Fruit fly (Drosophila melanogaster): ENCODE results near the gene Papss.

Papss gene

DNA sequence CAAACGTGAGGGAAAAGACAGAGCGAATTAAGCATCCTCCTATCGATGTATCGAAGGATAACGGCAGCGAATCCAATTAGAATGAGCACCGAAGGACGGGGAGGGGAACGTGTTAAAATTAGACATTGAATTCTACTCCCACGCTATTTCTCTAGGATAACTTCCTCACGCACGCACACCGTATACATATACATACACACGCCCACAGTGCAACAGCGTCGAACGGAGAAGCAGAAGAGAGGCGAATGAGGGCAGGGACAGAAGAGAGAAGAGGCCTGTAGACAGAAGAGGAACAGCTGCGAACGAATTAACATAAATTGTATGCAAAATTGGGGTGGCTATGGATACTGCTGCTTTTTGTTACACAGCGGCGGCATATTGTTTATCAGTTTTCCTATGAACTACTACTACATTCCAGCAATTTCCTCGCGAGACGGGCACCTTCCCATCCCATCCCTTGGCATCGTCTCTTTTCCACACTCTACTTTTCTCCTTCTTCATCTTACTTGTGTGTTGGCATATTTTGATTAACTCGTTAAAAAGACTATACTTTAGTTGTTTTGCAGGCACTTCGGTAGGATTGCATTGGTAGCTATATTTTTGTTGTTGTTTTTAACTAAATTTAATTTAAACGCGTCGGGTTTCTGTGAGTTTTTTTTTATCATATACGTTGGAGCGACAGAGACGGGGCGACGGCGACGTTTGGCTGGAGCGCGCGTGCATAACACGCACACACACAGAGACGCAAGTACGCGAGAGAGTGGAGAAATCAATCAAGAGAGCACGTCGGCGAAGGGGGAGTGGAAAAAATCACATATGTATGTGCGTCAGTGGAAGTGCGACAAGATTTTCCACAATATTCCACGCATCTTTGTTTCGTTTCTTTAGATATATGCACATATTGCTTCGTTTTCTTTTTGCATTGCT is 63.4 kb downstream of the Papss start:
- TF ChIP-seq CG32006 (GFP tag; optimal IDR thresholded peaks at IDR 0.05) (no peak), Sox14 (GFP tag; optimal IDR thresholded peaks at IDR 0.05) (no peak), Blimp-1 (GFP tag; optimal IDR thresholded peaks at IDR 0.05) (peak; percentile 40), spab (GFP tag; optimal IDR thresholded peaks at IDR 0.05) (no peak), eg (GFP tag; IDR thresholded peaks at IDR 0.05) (peak; percentile 39; the same call in 1 of the 3 replicates), vri (GFP tag; optimal IDR thresholded peaks at IDR 0.05) (peak; percentile 65), OdsH (GFP tag; optimal IDR thresholded peaks at IDR 0.05) (no peak), Hr39 (GFP tag; optimal IDR thresholded peaks at IDR 0.05) (no peak), ss (GFP tag; optimal IDR thresholded peaks at IDR 0.05) (peak in 1 of 2 experiments; percentile 4), fd59A (GFP tag; optimal IDR thresholded peaks at IDR 0.05) (no peak), CG34406 (GFP tag; optimal IDR thresholded peaks at IDR 0.05) (no peak), CG6808 (GFP tag; optimal IDR thresholded peaks at IDR 0.05) (peak; percentile 9), Lpt (GFP tag; optimal IDR thresholded peaks at IDR 0.05) (peak; percentile 11), fkh (GFP tag; optimal IDR thresholded peaks at IDR 0.05) (no peak), CG15336 (GFP tag; IDR thresholded peaks at IDR 0.05) (0 out of 2 replicates have a peak, but pooled peaks have one; percentile 13), Hr38 (GFP tag; optimal IDR thresholded peaks at IDR 0.05) (no peak), CG6163 (GFP tag; IDR thresholded peaks at IDR 0.05) (peak; percentile 61; the same call in 2 of the 3 replicates)

DNA sequence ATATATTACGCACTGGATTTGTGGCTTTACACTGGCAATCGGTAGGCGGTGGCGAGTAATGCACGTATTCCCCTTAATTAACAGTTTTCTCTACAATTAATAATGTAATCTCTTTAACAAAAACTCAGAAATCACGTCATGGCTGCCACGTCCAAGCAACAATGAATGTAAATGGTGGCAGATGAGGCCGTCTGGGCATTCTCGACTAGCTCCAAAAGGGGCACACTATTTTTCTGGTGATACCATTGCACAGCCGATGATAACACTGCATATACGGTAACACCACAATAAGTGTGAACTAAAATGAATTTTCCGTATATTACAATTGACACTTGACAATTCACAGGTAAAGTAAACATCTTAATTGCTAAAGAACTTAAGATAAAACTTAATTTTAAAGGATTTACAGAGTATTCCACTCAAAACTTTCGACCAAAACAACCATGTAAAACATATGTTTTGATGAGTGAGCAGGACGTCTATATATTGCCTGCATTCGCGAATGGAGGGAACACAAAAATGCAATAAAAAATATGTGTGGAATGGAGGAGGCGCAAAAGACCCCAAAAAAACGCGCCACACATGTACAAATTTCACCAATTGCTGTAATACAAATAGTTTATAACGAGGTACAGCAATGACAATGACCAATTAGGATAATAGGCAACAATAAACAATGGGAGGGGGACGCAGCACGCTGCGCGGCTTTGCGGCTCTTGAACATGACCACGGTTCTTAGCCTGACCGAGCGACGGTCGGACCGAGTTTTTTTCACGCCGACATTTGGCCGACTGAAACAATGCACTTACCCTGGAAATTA is 64.4 kb downstream of the Papss start:
- TF ChIP-seq CG1621 (tag; optimal IDR thresholded peaks at IDR 0.05) (peak; percentile 42), Eip75B (GFP tag; optimal IDR thresholded peaks at IDR 0.05) (no peak), Blimp-1 (GFP tag; optimal IDR thresholded peaks at IDR 0.05) (no peak), net (GFP tag; optimal IDR thresholded peaks at IDR 0.05) (no peak), topi (GFP tag; optimal IDR thresholded peaks at IDR 0.05) (no peak), lz (GFP tag; optimal IDR thresholded peaks at IDR 0.05) (peak; percentile 27), Smox (GFP tag; optimal IDR thresholded peaks at IDR 0.05) (no peak), Ets21C (GFP tag; optimal IDR thresholded peaks at IDR 0.05) (no peak), Ets96B (tag; optimal IDR thresholded peaks at IDR 0.05) (no peak), spab (GFP tag; optimal IDR thresholded peaks at IDR 0.05) (no peak), esn (GFP tag; optimal IDR thresholded peaks at IDR 0.05) (peak; percentile 10), dsx (GFP tag; optimal IDR thresholded peaks at IDR 0.05; ENCODE audit: poor library complexity, severe bottlenecking) (peak; percentile 91), CG6854 (GFP tag; optimal IDR thresholded peaks at IDR 0.05) (no peak), CG31627 (GFP tag; optimal IDR thresholded peaks at IDR 0.05) (no peak), Eip78C (GFP tag) (peak; percentile 72), OdsH (GFP tag; optimal IDR thresholded peaks at IDR 0.05) (no peak), CG16779 (tag; optimal IDR thresholded peaks at IDR 0.05) (no peak), CG10631 (GFP tag; optimal IDR thresholded peaks at IDR 0.05) (no peak), CG3032 (tag; optimal IDR thresholded peaks at IDR 0.05) (no peak), Eip93F (GFP tag; optimal IDR thresholded peaks at IDR 0.05) (no peak), cyc (GFP tag; optimal IDR thresholded peaks at IDR 0.05) (no peak), Sox14 (GFP tag; optimal IDR thresholded peaks at IDR 0.05) (peak; percentile 74), Hr38 (GFP tag; optimal IDR thresholded peaks at IDR 0.05) (no peak), CG6163 (GFP tag; IDR thresholded peaks at IDR 0.05) (peak; percentile 46; the same call in 2 of the 3 replicates), eg (GFP tag; IDR thresholded peaks at IDR 0.05) (0 out of 3 replicates have a peak, but pooled peaks have one; percentile 15), CG6276 (GFP tag; optimal IDR thresholded peaks at IDR 0.05) (no peak), Hr4 (GFP tag; optimal IDR thresholded peaks at IDR 0.05) (no peak), CG34406 (GFP tag; optimal IDR thresholded peaks at IDR 0.05) (peak; percentile 8), CG6792 (GFP tag; optimal IDR thresholded peaks at IDR 0.05) (peak; percentile 5), CG9139 (GFP tag; optimal IDR thresholded peaks at IDR 0.05) (no peak), CG11902 (GFP tag; optimal IDR thresholded peaks at IDR 0.05) (no peak)

Data from whole organism, prepupa.